Worm (Caenorhabditis elegans): ENCODE measurements around the gene ugt-49.

ce11 chrV:10383950-10384349 lies 11.8 kb downstream of the ugt-49 start, which contains the start of gene spe-10:
- no peak for TF ChIP-seq lin-15B (tag; optimal IDR thresholded peaks at IDR 0.05)
- TF ChIP-seq nhr-28 (tag; optimal IDR thresholded peaks at IDR 0.05): no peak
- TF ChIP-seq blmp-1 (tag; optimal IDR thresholded peaks at IDR 0.05): no peak
- TF ChIP-seq pag-3 (tag; optimal IDR thresholded peaks at IDR 0.05; ENCODE audit: borderline replicate concordance, insufficient read depth): no peak
- TF ChIP-seq tlp-1 (tag; optimal IDR thresholded peaks at IDR 0.05): no peak

Measured in whole organism, L1 larva.